Fruit fly (Drosophila melanogaster) whole organism, pupa: ENCODE measurements around the gene Kaz-m1.

Experiments used
- CG10348 ChIP-seq: fragments of 200-800 bp; sonication (Bioruptor generic); IDR thresholded peaks from 2 replicates; pipeline ENCODE4 v1.3.6; 2022; ENCODE audit warnings: missing biosample characterization, missing genetic modification characterization
- CG12605 ChIP-seq: fragments of 200-800 bp; sonication (Bioruptor generic); IDR thresholded peaks from 2 replicates; pipeline ENCODE4 v1.3.6; 2022; ENCODE audit warnings: missing biosample characterization, missing genetic modification characterization
- CG13204 ChIP-seq: fragments of 200-800 bp; sonication (Bioruptor generic); optimal IDR thresholded peaks from 2 replicates; lab custom pipeline; 2018; ENCODE audit warnings: missing biosample characterization, mild to moderate bottlenecking, missing genetic modification characterization, moderate library complexity
- CG14655 ChIP-seq: fragments of 200-800 bp; sonication (Bioruptor generic); optimal IDR thresholded peaks from 3 replicates; lab custom pipeline; 2017; ENCODE audit warnings: mild to moderate bottlenecking, missing biosample characterization, missing genetic modification reagents, missing genetic modification characterization
- CG15710 ChIP-seq: fragments of 200-800 bp; sonication (Bioruptor generic); optimal IDR thresholded peaks from 2 replicates; lab custom pipeline; 2018; ENCODE audit warnings: missing biosample characterization, mild to moderate bottlenecking, missing genetic modification characterization, moderate library complexity
- CG17806 ChIP-seq: fragments of 200-800 bp; sonication (Bioruptor generic); optimal IDR thresholded peaks from 2 replicates; lab custom pipeline; 2018; ENCODE audit warnings: missing biosample characterization, mild to moderate bottlenecking, missing genetic modification characterization, moderate library complexity
- CG32121 ChIP-seq: fragments of 200-800 bp; sonication (Bioruptor generic); IDR thresholded peaks from 2 replicates; pipeline ENCODE4 v1.3.6; 2022; ENCODE audit warnings: missing biosample characterization, missing genetic modification characterization
- CG34367 ChIP-seq: fragments of 200-800 bp; sonication (Bioruptor generic); optimal IDR thresholded peaks from 2 replicates; lab custom pipeline; 2018; ENCODE audit warnings: missing biosample characterization, mild to moderate bottlenecking, missing genetic modification characterization
- CG4496 ChIP-seq: fragments of 200-800 bp; sonication (Bioruptor generic); IDR thresholded peaks from 3 replicates; pipeline ENCODE4 v1.3.6; 2022; ENCODE audit warnings: missing biosample characterization, missing genetic modification characterization
- CG8159 ChIP-seq: fragments of 200-800 bp; sonication (Bioruptor generic); optimal IDR thresholded peaks from 3 replicates; lab custom pipeline; 2018; ENCODE audit warnings: missing biosample characterization, mild to moderate bottlenecking, missing genetic modification characterization, moderate library complexity
- CG8301 ChIP-seq: fragments of 200-800 bp; sonication (Bioruptor generic); optimal IDR thresholded peaks from 2 replicates; lab custom pipeline; 2018; ENCODE audit warnings: missing biosample characterization, mild to moderate bottlenecking, missing genetic modification characterization
- CG9948 ChIP-seq: fragments of 200-800 bp; sonication (Bioruptor generic); optimal IDR thresholded peaks from 2 replicates; lab custom pipeline; 2018; ENCODE audit warnings: missing biosample characterization, mild to moderate bottlenecking, missing genetic modification characterization, moderate library complexity
- D1 ChIP-seq: fragments of 200-800 bp; sonication (Bioruptor generic); optimal IDR thresholded peaks from 2 replicates; lab custom pipeline; 2018; ENCODE audit warnings: missing biosample characterization, mild to moderate bottlenecking, missing genetic modification characterization, moderate library complexity
- EcR ChIP-seq: fragments of 200-800 bp; sonication (Bioruptor generic); optimal IDR thresholded peaks from 3 replicates; lab custom pipeline; 2019; ENCODE audit warnings: missing biosample characterization, missing genetic modification characterization, mild to moderate bottlenecking, moderate library complexity, missing genetic modification reagents
- Ets98B ChIP-seq: fragments of 200-800 bp; sonication (Bioruptor generic); IDR thresholded peaks from 2 replicates; pipeline ENCODE4 v1.3.6; 2022; ENCODE audit warnings: missing biosample characterization, missing genetic modification characterization
- Pif1A ChIP-seq: fragments of 200-800 bp; sonication (Bioruptor generic); optimal IDR thresholded peaks from 3 replicates; lab custom pipeline; 2016; ENCODE audit warnings: missing biosample characterization, missing genetic modification characterization
- Pif1B ChIP-seq: fragments of 200-800 bp; sonication (Bioruptor generic); optimal IDR thresholded peaks from 3 replicates; lab custom pipeline; 2016; ENCODE audit warnings: missing biosample characterization, missing genetic modification characterization
- Snoo ChIP-seq: fragments of 200-800 bp; sonication (Bioruptor generic); optimal IDR thresholded peaks from 3 replicates; lab custom pipeline; 2017; ENCODE audit warnings: missing biosample characterization, mild to moderate bottlenecking, missing genetic modification characterization, inconsistent platforms
- fd96Ca ChIP-seq: fragments of 200-800 bp; sonication (Bioruptor generic); IDR thresholded peaks from 3 replicates; pipeline ENCODE4 v1.3.6; 2022; ENCODE audit warnings: missing biosample characterization, missing genetic modification characterization
- gl ChIP-seq: fragments of 200-800 bp; sonication (Bioruptor generic); optimal IDR thresholded peaks from 2 replicates; lab custom pipeline; 2018; ENCODE audit warnings: missing biosample characterization, mild to moderate bottlenecking, missing genetic modification characterization
- rn ChIP-seq: fragments of 200-800 bp; sonication (Bioruptor generic); IDR thresholded peaks from 2 replicates; pipeline ENCODE4 v1.3.6; 2022; ENCODE audit warnings: missing biosample characterization, missing genetic modification characterization

Kaz-m1 gene

dm6 chr3R:26020244-26021171 lies 6.0 kb downstream of the Kaz-m1 start:
- TF ChIP-seq D1 (tag; lab: Kevin White, UChicago): peak; percentile 38
- TF ChIP-seq CG34367: peak; percentile 74
- peak; percentile 81 for TF ChIP-seq CG17806 (tag; lab: Kevin White, UChicago)
- TF ChIP-seq CG10348 (GFP tag; lab: Robert Waterston, UW): no peak
- no peak for TF ChIP-seq gl (tag; lab: Kevin White, UChicago)
- peak; percentile 68 for TF ChIP-seq fd96Ca
- TF ChIP-seq CG8159 (tag; lab: Kevin White, UChicago): peak; percentile 84
- TF ChIP-seq CG8301 (tag; lab: Kevin White, UChicago): peak; percentile 75
- TF ChIP-seq rn (GFP tag; lab: Robert Waterston, UW): 0 out of 2 replicates have a peak, but pooled peaks have one; percentile 28
- TF ChIP-seq CG14655 (GFP tag; lab: Kevin White, UChicago): peak; percentile 79
- TF ChIP-seq CG12605: peak; percentile 49
- peak; percentile 78 for TF ChIP-seq CG9948 (tag; lab: Kevin White, UChicago)
- peak; percentile 45 for TF ChIP-seq Snoo (tag; lab: Kevin White, UChicago)
- peak; percentile 28 for TF ChIP-seq Pif1A (GFP tag; lab: Kevin White, UChicago)
- peak; percentile 68 for TF ChIP-seq CG15710 (tag; lab: Kevin White, UChicago)
- peak; percentile 99 for TF ChIP-seq CG13204
- TF ChIP-seq CG4496 (GFP tag; lab: Robert Waterston, UW): peak; percentile 72
- TF ChIP-seq Pif1B (GFP tag; lab: Kevin White, UChicago): peak; percentile 28
- peak; percentile 72; the same call in 1 of the 2 replicates for TF ChIP-seq CG32121 (GFP tag; lab: Robert Waterston, UW)
- peak; percentile 69 for TF ChIP-seq EcR (GFP tag; lab: Kevin White, UChicago)
- peak; percentile 79 for TF ChIP-seq Ets98B (GFP tag; lab: Robert Waterston, UW)

- peak; percentile 81 for TF ChIP-seq CG13204
- TF ChIP-seq EcR (GFP tag; lab: Kevin White, UChicago): peak; percentile 30
- TF ChIP-seq CG32121 (GFP tag; lab: Robert Waterston, UW): peak; percentile 68
- TF ChIP-seq Pif1A (GFP tag; lab: Kevin White, UChicago): peak; percentile 77
- peak; percentile 94 for TF ChIP-seq CG15710 (tag; lab: Kevin White, UChicago)
- peak; percentile 90 for TF ChIP-seq CG17806 (tag; lab: Kevin White, UChicago)
- peak; percentile 96 for TF ChIP-seq CG14655 (GFP tag; lab: Kevin White, UChicago)
- peak; percentile 66 for TF ChIP-seq Pif1B (GFP tag; lab: Kevin White, UChicago)
- TF ChIP-seq CG4496 (GFP tag; lab: Robert Waterston, UW): peak; percentile 60; the same call in 1 of the 3 replicates
- peak; percentile 77 for TF ChIP-seq rn (GFP tag; lab: Robert Waterston, UW)
- TF ChIP-seq CG10348 (GFP tag; lab: Robert Waterston, UW): no peak; the same call in 1 of the 2 replicates
- TF ChIP-seq CG9948 (tag; lab: Kevin White, UChicago): peak; percentile 96
- TF ChIP-seq fd96Ca: peak; percentile 46; the same call in 2 of the 3 replicates
- TF ChIP-seq gl (tag; lab: Kevin White, UChicago): peak; percentile 50
- 0 out of 2 replicates have a peak, but pooled peaks have one; percentile 23 for TF ChIP-seq CG12605
- peak; percentile 97 for TF ChIP-seq CG8159 (tag; lab: Kevin White, UChicago)
- TF ChIP-seq Ets98B (GFP tag; lab: Robert Waterston, UW): peak; percentile 41
- TF ChIP-seq CG34367: peak; percentile 90
- peak; percentile 94 for TF ChIP-seq CG8301 (tag; lab: Kevin White, UChicago)
- TF ChIP-seq Snoo (tag; lab: Kevin White, UChicago): peak; percentile 94
- peak; percentile 92 for TF ChIP-seq D1 (tag; lab: Kevin White, UChicago)
Observed at dm6 chr3R:26021195-26021914, 6.8 kb downstream of the Kaz-m1 start.

- TF ChIP-seq Pif1A (GFP tag; lab: Kevin White, UChicago) (no peak), D1 (tag; lab: Kevin White, UChicago) (no peak), EcR (GFP tag; lab: Kevin White, UChicago) (no peak), Ets98B (GFP tag; lab: Robert Waterston, UW) (no peak), CG15710 (tag; lab: Kevin White, UChicago) (no peak), CG32121 (GFP tag; lab: Robert Waterston, UW) (no peak), CG14655 (GFP tag; lab: Kevin White, UChicago) (no peak), Snoo (tag; lab: Kevin White, UChicago) (no peak), CG17806 (tag; lab: Kevin White, UChicago) (no peak), CG4496 (GFP tag; lab: Robert Waterston, UW) (no peak), CG9948 (tag; lab: Kevin White, UChicago) (no peak), CG8159 (tag; lab: Kevin White, UChicago) (no peak)
Observed at dm6 chr3R:26023252-26023651, 8.7 kb downstream of the Kaz-m1 start.

dm6 chr3R:26024596-26025213 lies 10.2 kb downstream of the Kaz-m1 start:
- TF ChIP-seq CG32121 (GFP tag; lab: Robert Waterston, UW) (no peak), D1 (tag; lab: Kevin White, UChicago) (no peak), gl (tag; lab: Kevin White, UChicago) (no peak), CG34367 (no peak), CG4496 (GFP tag; lab: Robert Waterston, UW) (no peak), Pif1B (GFP tag; lab: Kevin White, UChicago) (no peak), Pif1A (GFP tag; lab: Kevin White, UChicago) (no peak), Snoo (tag; lab: Kevin White, UChicago) (no peak), CG8159 (tag; lab: Kevin White, UChicago) (no peak), CG13204 (no peak), EcR (GFP tag; lab: Kevin White, UChicago) (no peak), CG9948 (tag; lab: Kevin White, UChicago) (no peak), Ets98B (GFP tag; lab: Robert Waterston, UW) (no peak), fd96Ca (no peak), CG12605 (no peak), rn (GFP tag; lab: Robert Waterston, UW) (no peak), CG10348 (GFP tag; lab: Robert Waterston, UW) (no peak), CG17806 (tag; lab: Kevin White, UChicago) (no peak)
